Worm (Caenorhabditis elegans) whole organism, L1 larva: ENCODE results near the gene idpc-1.

ENCODE experiments used
- elt-2 ChIP-seq: sonication (generic microtip); optimal IDR thresholded peaks from 2 replicates; lab custom pipeline; 2016; ENCODE audit warnings: missing genetic modification characterization, mild to moderate bottlenecking, inconsistent platforms, missing compliant biosample characterization, missing genetic modification reagents
- fkh-8 ChIP-seq: sonication (generic microtip); optimal IDR thresholded peaks from 2 replicates; lab custom pipeline; 2016; ENCODE audit warnings: mild to moderate bottlenecking, missing genetic modification characterization, missing compliant biosample characterization
- nhr-12 ChIP-seq: sonication (generic microtip); optimal IDR thresholded peaks from 2 replicates; lab custom pipeline; 2017; ENCODE audit warnings: missing biosample characterization, missing genetic modification characterization
- pag-3 ChIP-seq: sonication (generic microtip); optimal IDR thresholded peaks from 2 replicates; lab custom pipeline; 2017; ENCODE audit warnings: missing genetic modification characterization, mild to moderate bottlenecking, missing compliant biosample characterization, antibody characterized with exemption, borderline replicate concordance; ENCODE audit not compliant: insufficient read depth
- skn-1 ChIP-seq: fragments of 150-350 bp; optimal IDR thresholded peaks from 2 replicates; lab custom pipeline; 2014; ENCODE audit warnings: missing biosample characterization, missing genetic modification characterization
- zag-1 ChIP-seq: fragments of 150-350 bp; optimal IDR thresholded peaks from 2 replicates; lab custom pipeline; 2014; ENCODE audit warnings: missing biosample characterization, missing genetic modification characterization

ce11 chrIII:11456577-11456976 lies 29.6 kb downstream of the idpc-1 start, which contains the start of gene plr-1:
- TF ChIP-seq pag-3, result no peak
- no peak for TF ChIP-seq skn-1 (tag; lab: Kevin White, UChicago)
- TF ChIP-seq nhr-12, result no peak
- TF ChIP-seq fkh-8 (tag; lab: Kevin White, UChicago), result no peak
- no peak for TF ChIP-seq elt-2
- TF ChIP-seq zag-1 (tag; lab: Kevin White, UChicago), result no peak
